Worm (Caenorhabditis elegans): ENCODE data around the gene Y75B12B.13.

Y75B12B.13 gene

ce11 chrV:15189567-15189966 lies 4.2 kb downstream of the Y75B12B.13 start, which contains the start of gene cyn-3:
Gene cyn-3, plus strand, starts transcription at chrV:15189927.
- TF ChIP-seq flt-1 (GFP tag; IDR thresholded peaks at IDR 0.05) (no peak), ref-1 (GFP tag; conservative IDR thresholded peaks at IDR 0.05) (no peak), T22C8.4 (GFP tag; IDR thresholded peaks at IDR 0.05) (no peak), tab-1 (GFP tag; IDR thresholded peaks at IDR 0.05) (no peak), med-1 (GFP tag; optimal IDR thresholded peaks at IDR 0.05; ENCODE audit: insufficient read depth) (no peak), ztf-29 (GFP tag; IDR thresholded peaks at IDR 0.05) (no peak), klf-2 (GFP tag; conservative IDR thresholded peaks at IDR 0.05) (no peak), ztf-23 (GFP tag; IDR thresholded peaks at IDR 0.05) (no peak), cog-1 (tag; optimal IDR thresholded peaks at IDR 0.05) (no peak)

ce11 chrV:15187083-15188057 lies 6.4 kb downstream of the Y75B12B.13 start, which contains the start of the genes cyn-7 and bath-36:
Gene cyn-7, minus strand, starts transcription at chrV:15187378.
Gene bath-36, plus strand, starts transcription at chrV:15187888.
- TF ChIP-seq ref-1 (GFP tag; conservative IDR thresholded peaks at IDR 0.05) (no peak), flt-1 (GFP tag; IDR thresholded peaks at IDR 0.05) (peak; percentile 24; the same call in 1 of the 2 replicates), tab-1 (GFP tag; IDR thresholded peaks at IDR 0.05) (no peak), cog-1 (tag; optimal IDR thresholded peaks at IDR 0.05) (no peak)

ce11 chrV:15186259-15186927 lies 7.4 kb downstream of the Y75B12B.13 start, which contains the start of gene Y75B12B.3:
Gene Y75B12B.3, minus strand, starts transcription at chrV:15186279.
- TF ChIP-seq ztf-23 (GFP tag; IDR thresholded peaks at IDR 0.05) (no peak), klf-2 (GFP tag; conservative IDR thresholded peaks at IDR 0.05) (no peak), cog-1 (tag; optimal IDR thresholded peaks at IDR 0.05) (no peak), ztf-29 (GFP tag; IDR thresholded peaks at IDR 0.05) (no peak), ref-1 (GFP tag; conservative IDR thresholded peaks at IDR 0.05) (no peak), T22C8.4 (GFP tag; IDR thresholded peaks at IDR 0.05) (no peak), flt-1 (GFP tag; IDR thresholded peaks at IDR 0.05) (no peak), tab-1 (GFP tag; IDR thresholded peaks at IDR 0.05) (no peak), med-1 (GFP tag; optimal IDR thresholded peaks at IDR 0.05; ENCODE audit: insufficient read depth) (no peak)

ce11 chrV:15184097-15185040 lies 9.4 kb downstream of the Y75B12B.13 start, which contains the start of gene Y75B12B.1:
Gene Y75B12B.1, plus strand, starts transcription at chrV:15184699.
- no peak for TF ChIP-seq cog-1 (tag; optimal IDR thresholded peaks at IDR 0.05)
- TF ChIP-seq med-1 (GFP tag; optimal IDR thresholded peaks at IDR 0.05; ENCODE audit: insufficient read depth) = no peak
- no peak for TF ChIP-seq flt-1 (GFP tag; IDR thresholded peaks at IDR 0.05)
- TF ChIP-seq ztf-23 (GFP tag; IDR thresholded peaks at IDR 0.05) = no peak
- TF ChIP-seq ref-1 (GFP tag; conservative IDR thresholded peaks at IDR 0.05) = no peak
- TF ChIP-seq T22C8.4 (GFP tag; IDR thresholded peaks at IDR 0.05) = no peak
- TF ChIP-seq tab-1 (GFP tag; IDR thresholded peaks at IDR 0.05) = no peak
- no peak for TF ChIP-seq klf-2 (GFP tag; conservative IDR thresholded peaks at IDR 0.05)
- no peak for TF ChIP-seq ztf-29 (GFP tag; IDR thresholded peaks at IDR 0.05)

- TF ChIP-seq ref-1 (GFP tag; conservative IDR thresholded peaks at IDR 0.05) (no peak), tab-1 (GFP tag; IDR thresholded peaks at IDR 0.05) (no peak), med-1 (GFP tag; optimal IDR thresholded peaks at IDR 0.05; ENCODE audit: insufficient read depth) (no peak), cog-1 (tag; optimal IDR thresholded peaks at IDR 0.05) (no peak), ztf-29 (GFP tag; IDR thresholded peaks at IDR 0.05) (no peak), ztf-23 (GFP tag; IDR thresholded peaks at IDR 0.05) (no peak), klf-2 (GFP tag; conservative IDR thresholded peaks at IDR 0.05) (no peak), flt-1 (GFP tag; IDR thresholded peaks at IDR 0.05) (no peak), T22C8.4 (GFP tag; IDR thresholded peaks at IDR 0.05) (no peak)
Measured at ce11 chrV:15182407-15182806, 11.4 kb downstream of the Y75B12B.13 start, which contains the start of gene fbxa-84. Gene fbxa-84, plus strand, starts transcription at chrV:15182440.

ce11 chrV:15181899-15182298 lies 11.9 kb downstream of the Y75B12B.13 start:
- TF ChIP-seq flt-1 (GFP tag; IDR thresholded peaks at IDR 0.05) (no peak), klf-2 (GFP tag; conservative IDR thresholded peaks at IDR 0.05) (no peak), ref-1 (GFP tag; conservative IDR thresholded peaks at IDR 0.05) (no peak), ztf-29 (GFP tag; IDR thresholded peaks at IDR 0.05) (no peak), cog-1 (tag; optimal IDR thresholded peaks at IDR 0.05) (no peak), med-1 (GFP tag; optimal IDR thresholded peaks at IDR 0.05; ENCODE audit: insufficient read depth) (no peak), T22C8.4 (GFP tag; IDR thresholded peaks at IDR 0.05) (no peak), ztf-23 (GFP tag; IDR thresholded peaks at IDR 0.05) (no peak), tab-1 (GFP tag; IDR thresholded peaks at IDR 0.05) (no peak)

ce11 chrV:15179757-15180156 lies 14.1 kb downstream of the Y75B12B.13 start, which contains the start of gene T09F5.10:
Gene T09F5.10, plus strand, starts transcription at chrV:15180057.
- TF ChIP-seq ref-1 (GFP tag; conservative IDR thresholded peaks at IDR 0.05) = no peak
- TF ChIP-seq ztf-29 (GFP tag; IDR thresholded peaks at IDR 0.05) = no peak
- no peak for TF ChIP-seq cog-1 (tag; optimal IDR thresholded peaks at IDR 0.05)
- no peak for TF ChIP-seq klf-2 (GFP tag; conservative IDR thresholded peaks at IDR 0.05)

ce11 chrV:15175459-15175858 lies 18.4 kb downstream of the Y75B12B.13 start, which contains the start of gene clec-47:
Gene clec-47, plus strand, starts transcription at chrV:15175759.
- no peak for TF ChIP-seq klf-2 (GFP tag; conservative IDR thresholded peaks at IDR 0.05)
- no peak for TF ChIP-seq cog-1 (tag; optimal IDR thresholded peaks at IDR 0.05)
- TF ChIP-seq T22C8.4 (GFP tag; IDR thresholded peaks at IDR 0.05) = no peak
- no peak for TF ChIP-seq tab-1 (GFP tag; IDR thresholded peaks at IDR 0.05)
- TF ChIP-seq ztf-29 (GFP tag; IDR thresholded peaks at IDR 0.05) = no peak
- TF ChIP-seq ztf-23 (GFP tag; IDR thresholded peaks at IDR 0.05) = no peak
- TF ChIP-seq flt-1 (GFP tag; IDR thresholded peaks at IDR 0.05) = no peak
- TF ChIP-seq med-1 (GFP tag; optimal IDR thresholded peaks at IDR 0.05; ENCODE audit: insufficient read depth) = no peak
- no peak for TF ChIP-seq ref-1 (GFP tag; conservative IDR thresholded peaks at IDR 0.05)
